5 worm cellular contexts compared by ENCODE assay signal in the genomic region with DNA sequence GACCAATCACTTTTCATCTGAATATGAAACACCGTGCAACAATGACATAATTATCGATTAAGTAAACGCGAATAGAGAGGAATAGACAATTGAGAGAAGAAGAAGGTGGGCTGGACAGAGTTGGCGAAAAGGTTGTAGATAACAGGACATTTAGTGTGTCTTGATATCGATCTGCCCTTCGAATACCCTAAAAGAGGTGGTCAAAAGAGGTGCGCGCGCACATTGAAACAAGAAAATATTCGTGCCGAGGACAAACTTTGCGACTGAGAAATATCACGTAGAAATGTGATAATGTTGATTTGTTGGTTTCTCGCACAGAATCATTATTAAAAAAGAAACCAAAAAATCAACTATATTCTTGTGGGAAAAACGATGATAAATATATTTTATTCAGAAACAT.
TF ChIP-seq lines count a peak whose summit lies in the region.

No protein-coding gene starts in this region.

TF ChIP-seq in whole organism, L1 larva, 84 proteins besides CTCF, POLR2A, EP300 and RAD21 (continues in another document):
- peak in 1 of 6 experiments; percentile 29 for TF ChIP-seq elt-3 (tag; optimal IDR thresholded peaks at IDR 0.05; lab: Kevin White, UChicago)
- TF ChIP-seq lin-39 (tag; optimal IDR thresholded peaks at IDR 0.05; lab: Kevin White, UChicago): no peak
- TF ChIP-seq elt-2 (tag; optimal IDR thresholded peaks at IDR 0.05; lab: Kevin White, UChicago): no peak
- peak; percentile 18 for TF ChIP-seq blmp-1 (tag; optimal IDR thresholded peaks at IDR 0.05; lab: Kevin White, UChicago)
- peak; percentile 24 for TF ChIP-seq tbx-2 (tag; optimal IDR thresholded peaks at IDR 0.05; lab: Kevin White, UChicago)
- TF ChIP-seq nhr-19 (GFP tag; conservative IDR thresholded peaks at IDR 0.05; lab: Robert Waterston, UW): peak; percentile 15
- peak; percentile 87 for TF ChIP-seq nhr-20 (tag; optimal IDR thresholded peaks at IDR 0.05; lab: Kevin White, UChicago)
- no peak for TF ChIP-seq dpl-1 (GFP tag; optimal IDR thresholded peaks at IDR 0.05; lab: Kevin White, UChicago)
- no peak for TF ChIP-seq mef-2 (tag; optimal IDR thresholded peaks at IDR 0.05; lab: Kevin White, UChicago)
- peak; percentile 65 for TF ChIP-seq lin-14 (GFP tag; optimal IDR thresholded peaks at IDR 0.05; lab: Kevin White, UChicago)
- no peak for TF ChIP-seq nhr-237 (tag; optimal IDR thresholded peaks at IDR 0.05; lab: Kevin White, UChicago)
- peak; percentile 76 for TF ChIP-seq nhr-85 (tag; lab: Kevin White, UChicago)
- no peak for TF ChIP-seq nhr-12 (tag; optimal IDR thresholded peaks at IDR 0.05; lab: Kevin White, UChicago)
- TF ChIP-seq rnt-1 (tag; optimal IDR thresholded peaks at IDR 0.05; lab: Kevin White, UChicago): no peak
- 0 out of 2 replicates have a peak, but pooled peaks have one; percentile 14 for TF ChIP-seq grh-1 (GFP tag; IDR thresholded peaks at IDR 0.05; lab: Robert Waterston, UW)
- TF ChIP-seq nhr-90 (tag; optimal IDR thresholded peaks at IDR 0.05; lab: Kevin White, UChicago; ENCODE audit: poor library complexity): peak; percentile 26
- TF ChIP-seq alr-1 (tag; optimal IDR thresholded peaks at IDR 0.05; lab: Kevin White, UChicago; ENCODE audit: borderline replicate concordance): no peak

TF ChIP-seq in whole organism, L2 larva, 48 proteins besides CTCF, POLR2A, EP300 and RAD21:
- TF ChIP-seq nhr-11 (tag; optimal IDR thresholded peaks at IDR 0.05; lab: Kevin White, UChicago): no peak
- TF ChIP-seq ceh-16 (tag; optimal IDR thresholded peaks at IDR 0.05; lab: Kevin White, UChicago): peak; percentile 37
- no peak for TF ChIP-seq nhr-10 (tag; optimal IDR thresholded peaks at IDR 0.05; lab: Kevin White, UChicago)
- peak; percentile 14 for TF ChIP-seq fos-1 (tag; optimal IDR thresholded peaks at IDR 0.05; lab: Kevin White, UChicago)
- TF ChIP-seq sma-3 (GFP tag; optimal IDR thresholded peaks at IDR 0.05; lab: Kevin White, UChicago): peak; percentile 11
- TF ChIP-seq nhr-25 (tag; optimal IDR thresholded peaks at IDR 0.05; lab: Kevin White, UChicago): peak; percentile 57
- TF ChIP-seq nhr-129 (tag; optimal IDR thresholded peaks at IDR 0.05; lab: Kevin White, UChicago): peak; percentile 15
- TF ChIP-seq nhr-21 (tag; optimal IDR thresholded peaks at IDR 0.05; lab: Kevin White, UChicago): peak; percentile 31
- peak; percentile 80 for TF ChIP-seq sma-9 (GFP tag; optimal IDR thresholded peaks at IDR 0.05; lab: Kevin White, UChicago)
- TF ChIP-seq sma-9 (tag; optimal IDR thresholded peaks at IDR 0.05; lab: Kevin White, UChicago): no peak
- peak; percentile 7 for TF ChIP-seq crh-2 (tag; optimal IDR thresholded peaks at IDR 0.05; lab: Kevin White, UChicago)

TF ChIP-seq in whole organism, L3 larva, 47 proteins besides CTCF, POLR2A, EP300 and RAD21:
- peak; percentile 51 for TF ChIP-seq ceh-28 (tag; optimal IDR thresholded peaks at IDR 0.05; lab: Kevin White, UChicago)
- TF ChIP-seq elt-2 (tag; optimal IDR thresholded peaks at IDR 0.05; lab: Kevin White, UChicago): peak; percentile 41
- peak; percentile 51 for TF ChIP-seq elt-1 (tag; optimal IDR thresholded peaks at IDR 0.05; lab: Kevin White, UChicago)
- TF ChIP-seq nfya-1 (tag; optimal IDR thresholded peaks at IDR 0.05; lab: Kevin White, UChicago; ENCODE audit: insufficient read depth): peak; percentile 22
- no peak for TF ChIP-seq R02D3.7 (tag; optimal IDR thresholded peaks at IDR 0.05; lab: Kevin White, UChicago)
- peak; percentile 36 for TF ChIP-seq nhr-23 (tag; optimal IDR thresholded peaks at IDR 0.05; lab: Kevin White, UChicago)
- TF ChIP-seq nhr-25 (tag; optimal IDR thresholded peaks at IDR 0.05; lab: Kevin White, UChicago): peak; percentile 29
- TF ChIP-seq elt-3 (tag; optimal IDR thresholded peaks at IDR 0.05; lab: Kevin White, UChicago): peak in 1 of 3 experiments; percentile 12
- TF ChIP-seq nhr-43 (tag; optimal IDR thresholded peaks at IDR 0.05; lab: Kevin White, UChicago; ENCODE audit: poor library complexity, severe bottlenecking): peak; percentile 25
- no peak for TF ChIP-seq pqm-1 (tag; optimal IDR thresholded peaks at IDR 0.05; lab: Kevin White, UChicago)
- TF ChIP-seq snpc-4 (tag; optimal IDR thresholded peaks at IDR 0.05; lab: Kevin White, UChicago): no peak
- TF ChIP-seq ceh-82 (tag; optimal IDR thresholded peaks at IDR 0.05; lab: Kevin White, UChicago): no peak

TF ChIP-seq in whole organism, L4 larva, 104 proteins besides CTCF, POLR2A, EP300 and RAD21 (continues in another document):
- TF ChIP-seq ztf-7 (tag; optimal IDR thresholded peaks at IDR 0.05; lab: Kevin White, UChicago) (no peak), vab-7 (GFP tag; IDR thresholded peaks at IDR 0.05; lab: Robert Waterston, UW) (no peak), egl-43 (GFP tag; IDR thresholded peaks at IDR 0.05; lab: Robert Waterston, UW) (no peak), jun-1 (tag; optimal IDR thresholded peaks at IDR 0.05; lab: Kevin White, UChicago) (no peak), saeg-2 (GFP tag; IDR thresholded peaks at IDR 0.05; lab: Robert Waterston, UW) (no peak), dpl-1 (GFP tag; optimal IDR thresholded peaks at IDR 0.05; lab: Kevin White, UChicago) (no peak), ces-1 (GFP tag; optimal IDR thresholded peaks at IDR 0.05; lab: Kevin White, UChicago) (no peak), ctbp-1 (GFP tag; IDR thresholded peaks at IDR 0.05; lab: Robert Waterston, UW) (no peak), lir-3 (tag; optimal IDR thresholded peaks at IDR 0.05; lab: Kevin White, UChicago) (no peak), nhr-10 (tag; optimal IDR thresholded peaks at IDR 0.05; lab: Kevin White, UChicago) (no peak), ceh-20 (GFP tag; IDR thresholded peaks at IDR 0.05; lab: Robert Waterston, UW) (no peak), hlh-11 (tag; optimal IDR thresholded peaks at IDR 0.05; lab: Kevin White, UChicago) (peak; percentile 33), T26A8.4 (GFP tag; IDR thresholded peaks at IDR 0.05; lab: Robert Waterston, UW) (no peak), nhr-48 (tag; optimal IDR thresholded peaks at IDR 0.05; lab: Kevin White, UChicago) (peak; percentile 34), F10B5.3 (tag; optimal IDR thresholded peaks at IDR 0.05; lab: Kevin White, UChicago) (no peak), lin-39 (tag; optimal IDR thresholded peaks at IDR 0.05; lab: Kevin White, UChicago) (no peak), pqm-1 (tag; optimal IDR thresholded peaks at IDR 0.05; lab: Kevin White, UChicago) (no peak), lin-15B (tag; optimal IDR thresholded peaks at IDR 0.05; lab: Kevin White, UChicago) (no peak), ZK546.5 (tag; optimal IDR thresholded peaks at IDR 0.05; lab: Kevin White, UChicago) (no peak), daf-16 (GFP tag; optimal IDR thresholded peaks at IDR 0.05; lab: Kevin White, UChicago) (no peak), daf-16 (tag; optimal IDR thresholded peaks at IDR 0.05; lab: Kevin White, UChicago) (peak; percentile 40), nhr-102 (tag; optimal IDR thresholded peaks at IDR 0.05; lab: Kevin White, UChicago) (no peak), snpc-4 (tag; optimal IDR thresholded peaks at IDR 0.05; lab: Kevin White, UChicago) (no peak), dve-1 (tag; optimal IDR thresholded peaks at IDR 0.05; lab: Kevin White, UChicago; ENCODE audit: insufficient read depth) (peak; percentile 53), dmd-6 (GFP tag; IDR thresholded peaks at IDR 0.05; lab: Robert Waterston, UW) (peak; percentile 52), nhr-25 (tag; optimal IDR thresholded peaks at IDR 0.05; lab: Kevin White, UChicago; ENCODE audit: borderline replicate concordance, insufficient read depth) (peak; percentile 32)

TF ChIP-seq in whole organism, young adult, 124 proteins besides CTCF, POLR2A, EP300 and RAD21:
- no peak for TF ChIP-seq ets-4 (GFP tag; optimal IDR thresholded peaks at IDR 0.05; lab: Kevin White, UChicago)
- TF ChIP-seq dpl-1 (GFP tag; optimal IDR thresholded peaks at IDR 0.05; lab: Kevin White, UChicago): no peak
- no peak for TF ChIP-seq lag-1 (GFP tag; IDR thresholded peaks at IDR 0.05; lab: Robert Waterston, UW)
- no peak for TF ChIP-seq egrh-3 (GFP tag; IDR thresholded peaks at IDR 0.05; lab: Robert Waterston, UW)
- 0 out of 2 replicates have a peak, but pooled peaks have one; percentile 20 for TF ChIP-seq Y53G8AR.9 (GFP tag; conservative IDR thresholded peaks at IDR 0.05; lab: Robert Waterston, UW)
- 0 out of 2 replicates have a peak, but pooled peaks have one; percentile 28 for TF ChIP-seq F37B4.10 (GFP tag; IDR thresholded peaks at IDR 0.05; lab: Robert Waterston, UW)
- TF ChIP-seq nhr-80 (tag; optimal IDR thresholded peaks at IDR 0.05; lab: Kevin White, UChicago): peak; percentile 24
- TF ChIP-seq hmg-1.2 (GFP tag; IDR thresholded peaks at IDR 0.05; lab: Robert Waterston, UW): peak; percentile 31; the same call in 1 of the 2 replicates
